Fruit fly (Drosophila melanogaster) whole organism, embryonic: ENCODE measurements around the gene Tg.

Experiments
- Antp ChIP-seq: fragments of 200-800 bp; sonication (Bioruptor generic); optimal IDR thresholded peaks from 3 replicates; lab custom pipeline; 2016; ENCODE audit warnings: missing biosample characterization, missing genetic modification characterization
- Atf6 ChIP-seq: fragments of 200-800 bp; sonication (Bioruptor generic); IDR thresholded peaks from 2 replicates; pipeline ENCODE4 v1.3.6; 2022; ENCODE audit warnings: missing biosample characterization, missing genetic modification characterization
- Blimp-1 ChIP-seq: fragments of 200-800 bp; sonication (Bioruptor generic); optimal IDR thresholded peaks from 3 replicates; lab custom pipeline; 2018; ENCODE audit warnings: missing biosample characterization, missing genetic modification characterization, mild to moderate bottlenecking, moderate library complexity, missing genetic modification reagents
- CG10267 ChIP-seq: fragments of 200-800 bp; sonication (Bioruptor generic); optimal IDR thresholded peaks from 2 replicates; lab custom pipeline; 2018; ENCODE audit warnings: missing biosample characterization, mild to moderate bottlenecking, missing genetic modification characterization, moderate library complexity
- CG10979 ChIP-seq: fragments of 200-800 bp; sonication (Bioruptor generic); optimal IDR thresholded peaks from 2 replicates; lab custom pipeline; 2018; ENCODE audit warnings: missing biosample characterization, mild to moderate bottlenecking, missing genetic modification characterization, moderate library complexity
- CG11504 ChIP-seq: fragments of 200-800 bp; sonication (Bioruptor generic); optimal IDR thresholded peaks from 3 replicates; lab custom pipeline; 2019; ENCODE audit warnings: missing biosample characterization, mild to moderate bottlenecking, missing genetic modification characterization, moderate library complexity
- CG12299 ChIP-seq: fragments of 200-800 bp; sonication (Bioruptor generic); optimal IDR thresholded peaks from 2 replicates; lab custom pipeline; 2018; ENCODE audit warnings: missing biosample characterization, mild to moderate bottlenecking, missing genetic modification characterization
- CG13424 ChIP-seq: fragments of 200-800 bp; sonication (Bioruptor generic); optimal IDR thresholded peaks from 2 replicates; lab custom pipeline; 2019; ENCODE audit warnings: missing biosample characterization, mild to moderate bottlenecking, missing genetic modification characterization, moderate library complexity
- CG14441 ChIP-seq: fragments of 200-800 bp; sonication (Bioruptor generic); IDR thresholded peaks from 2 replicates; pipeline ENCODE4 v1.3.6; 2022; ENCODE audit warnings: missing biosample characterization, missing genetic modification characterization
- CG15479 ChIP-seq: fragments of 200-800 bp; sonication (Bioruptor generic); optimal IDR thresholded peaks from 3 replicates; lab custom pipeline; 2019; ENCODE audit warnings: missing biosample characterization, mild to moderate bottlenecking, missing genetic modification characterization, moderate library complexity
- CG15696 ChIP-seq: fragments of 200-800 bp; sonication (Bioruptor generic); optimal IDR thresholded peaks from 2 replicates; lab custom pipeline; 2019; ENCODE audit warnings: missing biosample characterization, mild to moderate bottlenecking, missing genetic modification characterization, moderate library complexity
- CG17186 ChIP-seq: fragments of 200-800 bp; sonication (Bioruptor generic); optimal IDR thresholded peaks from 3 replicates; lab custom pipeline; 2017; ENCODE audit warnings: missing biosample characterization, missing genetic modification reagents, missing genetic modification characterization
- CG18011 ChIP-seq: fragments of 200-800 bp; sonication (Bioruptor generic); optimal IDR thresholded peaks from 2 replicates; lab custom pipeline; 2017; ENCODE audit warnings: missing biosample characterization, missing genetic modification characterization, mild to moderate bottlenecking, moderate library complexity, missing genotype
- CG2678 ChIP-seq: fragments of 200-800 bp; sonication (Bioruptor generic); optimal IDR thresholded peaks from 3 replicates; lab custom pipeline; 2019; ENCODE audit warnings: missing biosample characterization, mild to moderate bottlenecking, missing genetic modification characterization, moderate library complexity
- CG2889 ChIP-seq: fragments of 200-800 bp; sonication (Bioruptor generic); IDR thresholded peaks from 3 replicates; pipeline ENCODE4 v1.3.6; 2022; ENCODE audit warnings: missing biosample characterization, missing genetic modification characterization
- CG30403 ChIP-seq: fragments of 200-800 bp; sonication (Bioruptor generic); optimal IDR thresholded peaks from 3 replicates; lab custom pipeline; 2016; ENCODE audit warnings: missing biosample characterization, missing genetic modification characterization
- CG31224 ChIP-seq: fragments of 200-800 bp; sonication (Bioruptor generic); IDR thresholded peaks from 2 replicates; pipeline ENCODE4 v1.3.6; 2022; ENCODE audit warnings: missing biosample characterization, missing genetic modification characterization
- CG4404 ChIP-seq: fragments of 200-800 bp; sonication (Bioruptor generic); IDR thresholded peaks from 2 replicates; pipeline ENCODE4 v1.3.6; 2022; ENCODE audit warnings: missing biosample characterization, missing genetic modification characterization
- CG4707 ChIP-seq: fragments of 200-800 bp; sonication (Bioruptor generic); optimal IDR thresholded peaks from 2 replicates; lab custom pipeline; 2018; ENCODE audit warnings: missing biosample characterization, mild to moderate bottlenecking, missing genetic modification characterization, moderate library complexity
- CG6689 ChIP-seq: fragments of 200-800 bp; sonication (Bioruptor generic); IDR thresholded peaks from 2 replicates; pipeline ENCODE4 v1.3.6; 2022; ENCODE audit warnings: missing biosample characterization, missing genetic modification characterization
- CG9932 ChIP-seq: fragments of 200-800 bp; sonication (Bioruptor generic); IDR thresholded peaks from 2 replicates; pipeline ENCODE4 v1.3.6; 2022; ENCODE audit warnings: missing biosample characterization, missing genetic modification characterization
- Chrac-16 ChIP-seq: fragments of 200-800 bp; sonication (Bioruptor generic); optimal IDR thresholded peaks from 3 replicates; lab custom pipeline; 2016; ENCODE audit warnings: missing biosample characterization, missing genetic modification characterization
- D ChIP-seq, 2 experiments: fragments of 200-800 bp in 1 of 2; fragments of >200 bp in 1 of 2; sonication (Bioruptor generic) in 1 of 2; optimal IDR thresholded peaks; 2 replicates in 1 of 2; 3 replicates in 1 of 2; lab custom pipeline; 2017; ENCODE audit warnings: mild to moderate bottlenecking in 1 of 2, missing biosample characterization in 1 of 2, missing genetic modification characterization in 1 of 2, missing genetic modification reagents in 1 of 2
- Dbx ChIP-seq: fragments of 200-800 bp; sonication (Bioruptor generic); IDR thresholded peaks from 3 replicates; pipeline ENCODE4 v1.3.6; 2022; ENCODE audit warnings: missing biosample characterization, missing genetic modification characterization
- H15 ChIP-seq: fragments of 200-800 bp; sonication (Bioruptor generic); IDR thresholded peaks from 3 replicates; pipeline ENCODE4 v1.3.6; 2022; ENCODE audit warnings: missing biosample characterization, missing genetic modification characterization
- Jarid2 ChIP-seq: fragments of 200-800 bp; sonication (Bioruptor generic); optimal IDR thresholded peaks from 3 replicates; lab custom pipeline; 2017; ENCODE audit warnings: mild to moderate bottlenecking, missing biosample characterization, missing genetic modification reagents, missing genetic modification characterization
- Meics ChIP-seq: fragments of 200-800 bp; sonication (Bioruptor generic); optimal IDR thresholded peaks from 2 replicates; lab custom pipeline; 2017; ENCODE audit warnings: missing biosample characterization, mild to moderate bottlenecking, missing genetic modification characterization
- Oli ChIP-seq: fragments of 200-800 bp; sonication (Bioruptor generic); optimal IDR thresholded peaks from 2 replicates; lab custom pipeline; 2018; ENCODE audit warnings: missing biosample characterization, mild to moderate bottlenecking, missing genetic modification characterization, moderate library complexity
- Optix ChIP-seq: fragments of 200-800 bp; sonication (Bioruptor generic); IDR thresholded peaks from 3 replicates; pipeline ENCODE4 v1.3.6; 2022; ENCODE audit warnings: missing biosample characterization, missing genetic modification characterization
- Sry-δ ChIP-seq: fragments of 200-800 bp; sonication (Bioruptor generic); optimal IDR thresholded peaks from 2 replicates; lab custom pipeline; 2016; ENCODE audit warnings: missing biosample characterization, missing genetic modification characterization
- ato ChIP-seq: fragments of 200-800 bp; sonication (Bioruptor generic); IDR thresholded peaks from 2 replicates; pipeline ENCODE4 v1.3.6; 2022; ENCODE audit warnings: missing biosample characterization, missing genetic modification characterization; ENCODE audit not compliant: partially characterized antibody
- bab2 ChIP-seq: fragments of 200-800 bp; sonication (Bioruptor generic); optimal IDR thresholded peaks from 2 replicates; lab custom pipeline; 2016; ENCODE audit warnings: missing biosample characterization, missing genetic modification characterization
- bowl ChIP-seq: fragments of 200-800 bp; sonication (Bioruptor generic); IDR thresholded peaks from 2 replicates; pipeline ENCODE4 v1.3.6; 2022; ENCODE audit warnings: missing biosample characterization, missing genetic modification characterization
- cad ChIP-seq: fragments of >200 bp; optimal IDR thresholded peaks from 2 replicates; lab custom pipeline; 2017; ENCODE audit warnings: missing biosample characterization, missing genetic modification characterization
- chn ChIP-seq: fragments of 200-800 bp; sonication (Bioruptor generic); optimal IDR thresholded peaks from 2 replicates; lab custom pipeline; 2016; ENCODE audit warnings: missing biosample characterization, missing genetic modification characterization
- emc ChIP-seq: fragments of 200-800 bp; sonication (Bioruptor generic); optimal IDR thresholded peaks from 2 replicates; lab custom pipeline; 2016; ENCODE audit warnings: missing biosample characterization, missing genetic modification characterization
- inv ChIP-seq: fragments of 200-800 bp; sonication (Bioruptor generic); IDR thresholded peaks from 2 replicates; pipeline ENCODE4 v1.3.6; 2022; ENCODE audit warnings: missing biosample characterization, missing genetic modification characterization; ENCODE audit not compliant: partially characterized antibody
- lab ChIP-seq: fragments of 200-800 bp; sonication (Bioruptor generic); optimal IDR thresholded peaks from 3 replicates; lab custom pipeline; 2017; ENCODE audit warnings: missing biosample characterization, missing genetic modification characterization, mild to moderate bottlenecking, moderate library complexity, missing genetic modification reagents
- lov ChIP-seq, 2 experiments: fragments of 200-800 bp in 1 of 2; fragments of >200 bp in 1 of 2; sonication (Bioruptor generic) in 1 of 2; IDR thresholded peaks in 1 of 2; optimal IDR thresholded peaks in 1 of 2; 2 replicates in 1 of 2; 3 replicates in 1 of 2; pipeline versions ENCODE4 v1.3.6 to Lab custom; 2017 to 2022; ENCODE audit warnings: missing biosample characterization in 1 of 2, missing genetic modification characterization in 1 of 2
- mirr ChIP-seq: fragments of 200-800 bp; sonication (Bioruptor generic); optimal IDR thresholded peaks from 3 replicates; lab custom pipeline; 2018; ENCODE audit warnings: missing biosample characterization, mild to moderate bottlenecking, missing genetic modification characterization
- mld ChIP-seq: fragments of 200-800 bp; sonication (Bioruptor generic); IDR thresholded peaks from 3 replicates; pipeline ENCODE4 v1.3.6; 2022; ENCODE audit warnings: missing biosample characterization, missing genetic modification characterization; ENCODE audit not compliant: partially characterized antibody
- row ChIP-seq: fragments of 200-800 bp; sonication (Bioruptor generic); IDR thresholded peaks from 3 replicates; pipeline ENCODE4 v1.3.6; 2022; ENCODE audit warnings: missing biosample characterization, missing genetic modification characterization
- scrt ChIP-seq: fragments of 200-800 bp; sonication (Bioruptor generic); optimal IDR thresholded peaks from 2 replicates; lab custom pipeline; 2018; ENCODE audit warnings: missing biosample characterization, mild to moderate bottlenecking, missing genetic modification characterization, moderate library complexity
- sens ChIP-seq: fragments of 200-800 bp; sonication (Bioruptor generic); peaks from one replicate; lab custom pipeline; 2016; ENCODE audit warnings: missing biosample characterization, missing genetic modification characterization
- sima ChIP-seq: fragments of 200-800 bp; sonication (Bioruptor generic); optimal IDR thresholded peaks from 2 replicates; lab custom pipeline; 2016; ENCODE audit warnings: missing biosample characterization, missing genetic modification characterization
- tna ChIP-seq: fragments of 200-800 bp; sonication (Bioruptor generic); IDR thresholded peaks from 2 replicates; pipeline ENCODE4 v1.3.6; 2022; ENCODE audit warnings: missing biosample characterization, missing genetic modification characterization; ENCODE audit not compliant: partially characterized antibody
- trem ChIP-seq: fragments of 200-800 bp; optimal IDR thresholded peaks from 3 replicates; lab custom pipeline; 2019; ENCODE audit warnings: missing biosample characterization, mild to moderate bottlenecking, missing genetic modification characterization, moderate library complexity
- wor ChIP-seq: fragments of 200-800 bp; sonication (Bioruptor generic); IDR thresholded peaks from 2 replicates; pipeline ENCODE4 v1.3.6; 2022; ENCODE audit warnings: missing biosample characterization, missing genetic modification characterization

Tg gene

dm6 chr2L:7984889-7985514, 26.2 kb upstream of the Tg start (continued):
- no peak for TF ChIP-seq CG4404 (GFP tag; lab: Robert Waterston, UW)
- TF ChIP-seq bowl (GFP tag; lab: Robert Waterston, UW): no peak
- no peak for TF ChIP-seq CG31224 (GFP tag; lab: Robert Waterston, UW)
- TF ChIP-seq emc (GFP tag; lab: Kevin White, UChicago): no peak
- TF ChIP-seq sens: peak; percentile 86
- TF ChIP-seq Atf6 (GFP tag; lab: Robert Waterston, UW): peak; percentile 38; the same call in 1 of the 2 replicates
- TF ChIP-seq CG2889 (GFP tag; lab: Robert Waterston, UW): no peak
- no peak for TF ChIP-seq Antp (GFP tag; lab: Kevin White, UChicago)
- peak; percentile 21 for TF ChIP-seq Jarid2 (GFP tag; lab: Kevin White, UChicago)
- peak; percentile 28 for TF ChIP-seq CG15479
- TF ChIP-seq trem (tag; lab: Kevin White, UChicago): peak; percentile 5
- no peak for TF ChIP-seq CG15696 (tag; lab: Kevin White, UChicago)
- peak; percentile 39 for TF ChIP-seq Meics (GFP tag; lab: Kevin White, UChicago)
- peak; percentile 63 for TF ChIP-seq row (GFP tag; lab: Robert Waterston, UW)
- TF ChIP-seq CG2678 (tag; lab: Kevin White, UChicago): peak; percentile 27
- TF ChIP-seq Blimp-1 (GFP tag; lab: Kevin White, UChicago): peak; percentile 17
- TF ChIP-seq Sry-δ (GFP tag; lab: Kevin White, UChicago): no peak
- TF ChIP-seq CG6689 (GFP tag; lab: Robert Waterston, UW): 0 out of 2 replicates have a peak, but pooled peaks have one; percentile 11
- TF ChIP-seq CG30403 (GFP tag; lab: Kevin White, UChicago): peak; percentile 27
- no peak for TF ChIP-seq CG17186 (GFP tag; lab: Kevin White, UChicago)
- TF ChIP-seq tna: peak; percentile 68; the same call in 1 of the 2 replicates
- TF ChIP-seq lab (GFP tag; lab: Kevin White, UChicago): peak; percentile 9
- no peak for TF ChIP-seq chn (GFP tag; lab: Kevin White, UChicago)
- peak; percentile 28 for TF ChIP-seq scrt
- peak; percentile 31 for TF ChIP-seq CG10979 (tag; lab: Kevin White, UChicago)
- TF ChIP-seq CG13424 (tag; lab: Kevin White, UChicago): peak; percentile 5
- peak; percentile 34; the same call in 1 of the 2 replicates for TF ChIP-seq inv (GFP tag; lab: Robert Waterston, UW)
- TF ChIP-seq CG9932 (GFP tag; lab: Robert Waterston, UW): no peak
- no peak for TF ChIP-seq CG10267 (tag; lab: Kevin White, UChicago)
- no peak for TF ChIP-seq CG4707 (GFP tag; lab: Kevin White, UChicago)
- peak; percentile 57; the same call in 2 of the 3 replicates for TF ChIP-seq mld (GFP tag; lab: Robert Waterston, UW)
- TF ChIP-seq D (optimal IDR thresholded peaks at IDR 0.05; lab: Kevin White, UChicago): no peak
- no peak for TF ChIP-seq D (GFP tag; optimal IDR thresholded peaks at IDR 0.05; lab: Kevin White, UChicago)
- TF ChIP-seq Oli (tag; lab: Kevin White, UChicago): peak; percentile 11
- TF ChIP-seq Dbx (GFP tag; lab: Robert Waterston, UW): no peak
- no peak for TF ChIP-seq wor
- no peak for TF ChIP-seq H15 (GFP tag; lab: Robert Waterston, UW)
- TF ChIP-seq cad: no peak
- peak; percentile 44 for TF ChIP-seq mirr (GFP tag; lab: Kevin White, UChicago)
- TF ChIP-seq bab2 (GFP tag; lab: Kevin White, UChicago): peak; percentile 50
- no peak for TF ChIP-seq CG18011 (GFP tag; lab: Kevin White, UChicago)
- TF ChIP-seq lov (optimal IDR thresholded peaks at IDR 0.05; lab: Kevin White, UChicago): no peak
- TF ChIP-seq lov (GFP tag; IDR thresholded peaks at IDR 0.05; lab: Robert Waterston, UW): no peak
- no peak for TF ChIP-seq CG12299 (tag; lab: Kevin White, UChicago)
- TF ChIP-seq Optix (GFP tag; lab: Robert Waterston, UW): no peak
- peak; percentile 42 for TF ChIP-seq CG11504 (tag; lab: Kevin White, UChicago)
- TF ChIP-seq sima (GFP tag; lab: Kevin White, UChicago): no peak
- TF ChIP-seq ato: peak; percentile 8; the same call in 1 of the 2 replicates
- TF ChIP-seq Chrac-16: no peak
- 0 out of 2 replicates have a peak, but pooled peaks have one; percentile 8 for TF ChIP-seq CG14441 (GFP tag; lab: Robert Waterston, UW)
